Worm (Caenorhabditis elegans): Measurements from ENCODE around the gene ubq-1.

ce11 chrIII:5965839-5966463 lies 25.9 kb downstream of the ubq-1 start, which contains the start of gene dct-6:
- TF ChIP-seq ztf-29 (GFP tag; IDR thresholded peaks at IDR 0.05) (no peak), klf-2 (GFP tag; conservative IDR thresholded peaks at IDR 0.05) (no peak), cog-1 (tag; optimal IDR thresholded peaks at IDR 0.05) (no peak), T22C8.4 (GFP tag; IDR thresholded peaks at IDR 0.05) (no peak), ref-1 (GFP tag; conservative IDR thresholded peaks at IDR 0.05) (no peak), med-1 (GFP tag; optimal IDR thresholded peaks at IDR 0.05; ENCODE audit: insufficient read depth) (no peak), flt-1 (GFP tag; IDR thresholded peaks at IDR 0.05) (no peak), ztf-23 (GFP tag; IDR thresholded peaks at IDR 0.05) (no peak)

Measured in whole organism, midembryonic.